Worm (Caenorhabditis elegans): ENCODE data around the gene srh-247.

- TF ChIP-seq lin-39 (tag; optimal IDR thresholded peaks at IDR 0.05): no peak
- no peak for TF ChIP-seq unc-62 (GFP tag; optimal IDR thresholded peaks at IDR 0.05)
- TF ChIP-seq pqm-1 (tag; optimal IDR thresholded peaks at IDR 0.05): no peak
- TF ChIP-seq mdl-1 (tag; optimal IDR thresholded peaks at IDR 0.05): no peak
- no peak for TF ChIP-seq nhr-12 (tag; optimal IDR thresholded peaks at IDR 0.05)
Measured at ce11 chrV:2912901-2913300, 21.1 kb downstream of the srh-247 start, which contains the start of gene C31B8.9.
